Fruit fly (Drosophila melanogaster) whole organism, embryonic: ENCODE measurements around the gene CG7565.

Source experiments
- Nf-YB ChIP-seq: fragments of 200-800 bp; sonication (Bioruptor generic); optimal IDR thresholded peaks from 3 replicates; lab custom pipeline; 2019; ENCODE audit warnings: missing biosample characterization, mild to moderate bottlenecking, missing genetic modification characterization, moderate library complexity
- kay ChIP-seq: fragments of 200-800 bp; sonication (Bioruptor generic); optimal IDR thresholded peaks from 2 replicates; lab custom pipeline; 2016; ENCODE audit warnings: missing biosample characterization, missing genetic modification characterization
- sna ChIP-seq: fragments of 200-800 bp; sonication (Bioruptor generic); IDR thresholded peaks from 2 replicates; pipeline ENCODE4 v1.3.6; 2022; ENCODE audit warnings: missing biosample characterization, missing genetic modification characterization; ENCODE audit not compliant: partially characterized antibody

dm6 chr3L:8073872-8074271 lies 17.7 kb downstream of the CG7565 start:
- TF ChIP-seq kay (GFP tag; lab: Kevin White, UChicago) (no peak), Nf-YB (GFP tag; lab: Kevin White, UChicago) (no peak), sna (GFP tag; lab: Robert Waterston, UW) (no peak)
